In genomic region chrIII:13719247-13719758, ce11 we compare ENCODE assay signal across 2 worm cellular contexts.
TF ChIP-seq lines count a peak whose summit lies in the region.

No protein-coding gene starts in this region.

TF ChIP-seq in whole organism, L1 larva, 84 proteins besides CTCF, POLR2A, EP300 and RAD21 (continued from another document):
- peak in 1 of 2 experiments; percentile 32 for TF ChIP-seq lsy-2 (tag; optimal IDR thresholded peaks at IDR 0.05; lab: Kevin White, UChicago)
- TF ChIP-seq nhr-11 (tag; optimal IDR thresholded peaks at IDR 0.05; lab: Kevin White, UChicago) = no peak
- TF ChIP-seq ceh-8 (GFP tag; optimal IDR thresholded peaks at IDR 0.05; lab: Kevin White, UChicago) = no peak
- TF ChIP-seq irx-1 (tag; optimal IDR thresholded peaks at IDR 0.05; lab: Kevin White, UChicago) = peak; percentile 5
- no peak for TF ChIP-seq blmp-1 (tag; optimal IDR thresholded peaks at IDR 0.05; lab: Kevin White, UChicago)
- TF ChIP-seq pag-3 (tag; optimal IDR thresholded peaks at IDR 0.05; lab: Kevin White, UChicago; ENCODE audit: borderline replicate concordance, insufficient read depth) = no peak
- no peak for TF ChIP-seq egl-13 (tag; optimal IDR thresholded peaks at IDR 0.05; lab: Kevin White, UChicago)
- TF ChIP-seq dsc-1 (tag; optimal IDR thresholded peaks at IDR 0.05; lab: Kevin White, UChicago) = no peak
- TF ChIP-seq dpl-1 (GFP tag; optimal IDR thresholded peaks at IDR 0.05; lab: Kevin White, UChicago) = peak in 2 of 3 experiments; percentile 10 to 26
- peak; percentile 76 for TF ChIP-seq nhr-90 (tag; optimal IDR thresholded peaks at IDR 0.05; lab: Kevin White, UChicago; ENCODE audit: poor library complexity)
- TF ChIP-seq lin-13 (GFP tag; optimal IDR thresholded peaks at IDR 0.05; lab: Kevin White, UChicago) = no peak
- peak; percentile 69 for TF ChIP-seq nhr-20 (tag; optimal IDR thresholded peaks at IDR 0.05; lab: Kevin White, UChicago)
- peak; percentile 36 for TF ChIP-seq rnt-1 (tag; optimal IDR thresholded peaks at IDR 0.05; lab: Kevin White, UChicago)
- no peak for TF ChIP-seq sptf-1 (tag; optimal IDR thresholded peaks at IDR 0.05; lab: Kevin White, UChicago)
- TF ChIP-seq ceh-88 (GFP tag; IDR thresholded peaks at IDR 0.05; lab: Robert Waterston, UW) = no peak
- no peak for TF ChIP-seq jun-1 (tag; optimal IDR thresholded peaks at IDR 0.05; lab: Kevin White, UChicago)
- TF ChIP-seq lin-15B (tag; optimal IDR thresholded peaks at IDR 0.05; lab: Kevin White, UChicago) = no peak
- peak; percentile 10 for TF ChIP-seq swsn-7 (tag; optimal IDR thresholded peaks at IDR 0.05; lab: Kevin White, UChicago)
- no peak for TF ChIP-seq egl-27 (tag; optimal IDR thresholded peaks at IDR 0.05; lab: Kevin White, UChicago)
- TF ChIP-seq ceh-90 (tag; optimal IDR thresholded peaks at IDR 0.05; lab: Kevin White, UChicago) = no peak
- TF ChIP-seq unc-30 (tag; optimal IDR thresholded peaks at IDR 0.05; lab: Kevin White, UChicago) = no peak
- TF ChIP-seq lin-35 (GFP tag; optimal IDR thresholded peaks at IDR 0.05; lab: Kevin White, UChicago) = peak; percentile 12 to 59
- peak; percentile 39 for TF ChIP-seq nhr-47 (tag; optimal IDR thresholded peaks at IDR 0.05; lab: Kevin White, UChicago)
- no peak for TF ChIP-seq zip-4 (GFP tag; optimal IDR thresholded peaks at IDR 0.05; lab: Kevin White, UChicago)
- TF ChIP-seq fkh-4 (tag; optimal IDR thresholded peaks at IDR 0.05; lab: Kevin White, UChicago; ENCODE audit: borderline replicate concordance) = no peak
- TF ChIP-seq snu-23 (GFP tag; optimal IDR thresholded peaks at IDR 0.05; lab: Kevin White, UChicago) = peak; percentile 57
- TF ChIP-seq skn-1 (tag; optimal IDR thresholded peaks at IDR 0.05; lab: Kevin White, UChicago) = no peak
- TF ChIP-seq nhr-76 (tag; optimal IDR thresholded peaks at IDR 0.05; lab: Kevin White, UChicago) = no peak
- TF ChIP-seq sup-37 (GFP tag; optimal IDR thresholded peaks at IDR 0.05; lab: Kevin White, UChicago) = peak; percentile 25
TF ChIP-seq in whole organism, L1 larva: peak in this region for 22.

TF ChIP-seq in whole organism, L4 larva, 104 proteins besides CTCF, POLR2A, EP300 and RAD21 (continued from another document):
- TF ChIP-seq unc-62 (GFP tag; optimal IDR thresholded peaks at IDR 0.05 in 1 of 2; lab: Kevin White, UChicago) (no peak), unc-62 (tag; optimal IDR thresholded peaks at IDR 0.05; lab: Kevin White, UChicago) (no peak), nhr-102 (tag; optimal IDR thresholded peaks at IDR 0.05; lab: Kevin White, UChicago) (peak; percentile 0), ztf-11 (tag; optimal IDR thresholded peaks at IDR 0.05; lab: Kevin White, UChicago) (no peak), F44E2.7 (GFP tag; IDR thresholded peaks at IDR 0.05; lab: Robert Waterston, UW) (no peak), ces-1 (GFP tag; optimal IDR thresholded peaks at IDR 0.05; lab: Kevin White, UChicago) (no peak), nhr-42 (GFP tag; IDR thresholded peaks at IDR 0.05; lab: Robert Waterston, UW) (no peak), nhr-6 (tag; optimal IDR thresholded peaks at IDR 0.05; lab: Kevin White, UChicago) (no peak), mxl-2 (GFP tag; conservative IDR thresholded peaks at IDR 0.05; lab: Robert Waterston, UW) (no peak), cey-2 (tag; optimal IDR thresholded peaks at IDR 0.05; lab: Kevin White, UChicago; ENCODE audit: borderline replicate concordance, insufficient read depth) (no peak), ceh-28 (tag; optimal IDR thresholded peaks at IDR 0.05; lab: Kevin White, UChicago) (no peak), lin-15B (tag; optimal IDR thresholded peaks at IDR 0.05; lab: Kevin White, UChicago) (no peak), Y48G9A.11 (GFP tag; IDR thresholded peaks at IDR 0.05; lab: Robert Waterston, UW) (no peak), lir-3 (tag; optimal IDR thresholded peaks at IDR 0.05; lab: Kevin White, UChicago) (no peak), unc-130 (GFP tag; optimal IDR thresholded peaks at IDR 0.05; lab: Kevin White, UChicago) (no peak), R02D3.7 (tag; optimal IDR thresholded peaks at IDR 0.05; lab: Kevin White, UChicago) (no peak), mdt-29 (GFP tag; IDR thresholded peaks at IDR 0.05; lab: Robert Waterston, UW) (no peak), vab-7 (GFP tag; IDR thresholded peaks at IDR 0.05; lab: Robert Waterston, UW) (no peak), ceh-82 (tag; optimal IDR thresholded peaks at IDR 0.05; lab: Kevin White, UChicago) (no peak), T26A8.4 (GFP tag; IDR thresholded peaks at IDR 0.05; lab: Robert Waterston, UW) (peak; percentile 38; the same call in 1 of the 2 replicates), dve-1 (tag; optimal IDR thresholded peaks at IDR 0.05; lab: Kevin White, UChicago; ENCODE audit: insufficient read depth) (peak; percentile 9), hmg-1.1 (GFP tag; IDR thresholded peaks at IDR 0.05; lab: Robert Waterston, UW) (no peak), nhr-10 (tag; optimal IDR thresholded peaks at IDR 0.05; lab: Kevin White, UChicago) (no peak), attf-4 (tag; optimal IDR thresholded peaks at IDR 0.05; lab: Kevin White, UChicago) (no peak), daf-8 (GFP tag; IDR thresholded peaks at IDR 0.05; lab: Robert Waterston, UW) (no peak), hif-1 (tag; optimal IDR thresholded peaks at IDR 0.05; lab: Kevin White, UChicago) (peak in 1 of 2 experiments; percentile 12), madf-5 (GFP tag; IDR thresholded peaks at IDR 0.05; lab: Robert Waterston, UW) (no peak), dpl-1 (GFP tag; optimal IDR thresholded peaks at IDR 0.05; lab: Kevin White, UChicago) (no peak), aly-2 (tag; optimal IDR thresholded peaks at IDR 0.05; lab: Kevin White, UChicago) (no peak), tag-97 (GFP tag; IDR thresholded peaks at IDR 0.05; lab: Robert Waterston, UW) (no peak), Y75B8A.6 (GFP tag; IDR thresholded peaks at IDR 0.05; lab: Robert Waterston, UW) (no peak), mes-2 (tag; optimal IDR thresholded peaks at IDR 0.05; lab: Kevin White, UChicago; ENCODE audit: poor library complexity, severe bottlenecking) (peak; percentile 16), dmd-8 (GFP tag; IDR thresholded peaks at IDR 0.05; lab: Robert Waterston, UW) (no peak), daf-16 (GFP tag; optimal IDR thresholded peaks at IDR 0.05; lab: Kevin White, UChicago) (no peak), daf-16 (tag; optimal IDR thresholded peaks at IDR 0.05; lab: Kevin White, UChicago) (no peak), hlh-11 (tag; optimal IDR thresholded peaks at IDR 0.05; lab: Kevin White, UChicago) (peak; percentile 73), egl-43 (GFP tag; IDR thresholded peaks at IDR 0.05; lab: Robert Waterston, UW) (no peak), ceh-20 (GFP tag; IDR thresholded peaks at IDR 0.05; lab: Robert Waterston, UW) (no peak; the same call in 1 of the 2 replicates), mep-1 (tag; optimal IDR thresholded peaks at IDR 0.05; lab: Kevin White, UChicago) (peak; percentile 11), lin-1 (GFP tag; IDR thresholded peaks at IDR 0.05; lab: Robert Waterston, UW) (no peak), snpc-4 (tag; optimal IDR thresholded peaks at IDR 0.05; lab: Kevin White, UChicago) (no peak), spr-3 (GFP tag; optimal IDR thresholded peaks at IDR 0.05; lab: Kevin White, UChicago) (no peak)
TF ChIP-seq in whole organism, L4 larva: peak in this region for 16.
